Fruit fly (Drosophila melanogaster) Kc167 (cell line): Measurements from ENCODE around the gene CG17154.

Experiments used
- Myc ChIP-seq: fragments of >200 bp; optimal IDR thresholded peaks from 2 replicates; lab custom pipeline; 2017; ENCODE audit warnings: missing external identifiers
- psq ChIP-seq: fragments of >200 bp; optimal IDR thresholded peaks from 2 replicates; lab custom pipeline; 2017; ENCODE audit warnings: missing external identifiers
- ttk ChIP-seq: sonication (Bioruptor generic); optimal IDR thresholded peaks from 2 replicates; lab custom pipeline; 2017; ENCODE audit warnings: missing external identifiers

DNA sequence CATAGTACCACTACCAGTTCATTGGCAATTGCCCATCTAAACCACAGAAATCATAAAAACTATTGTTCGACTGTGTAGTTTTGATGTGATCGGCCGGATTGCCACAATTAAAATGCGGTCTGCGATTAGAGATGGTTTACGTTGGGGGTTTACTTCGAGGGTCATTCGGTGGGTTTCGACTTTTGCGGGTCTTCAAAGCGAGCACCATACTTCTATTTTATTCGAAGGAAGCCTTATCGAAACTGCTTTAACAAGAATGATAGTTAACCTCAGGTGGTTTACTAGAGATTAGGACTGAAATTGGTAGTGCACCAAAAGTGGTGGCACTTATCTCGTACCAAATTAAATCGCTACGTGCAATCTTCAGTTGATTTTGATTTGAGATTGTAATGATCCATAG, 10.5 kb upstream of the CG17154 start:
- no peak for TF ChIP-seq ttk (lab: Kevin White, UChicago)
- TF ChIP-seq Myc (lab: Kevin White, UChicago), result no peak
- TF ChIP-seq psq (lab: Kevin White, UChicago), result no peak
